Worm (Caenorhabditis elegans): ENCODE data around the gene gcn-1.

DNA sequence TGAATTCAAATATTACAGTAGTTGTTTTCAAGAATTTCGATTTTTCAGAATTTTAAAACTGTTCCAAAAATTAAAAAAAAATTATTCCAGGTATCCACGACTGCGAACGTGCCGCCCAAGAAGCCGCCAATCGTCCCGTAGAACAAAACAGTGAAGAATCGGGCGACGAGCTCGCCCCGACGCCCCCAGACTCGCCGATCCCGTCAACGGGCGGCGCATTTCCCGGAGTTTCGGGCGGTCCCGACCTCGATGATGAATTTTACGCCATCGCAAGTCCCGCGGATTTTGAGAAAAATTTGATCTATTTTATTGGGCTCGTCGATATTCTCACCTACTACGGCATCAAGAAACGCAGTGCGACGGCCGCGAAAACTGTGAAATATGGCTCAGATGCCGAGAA, 45.8 kb upstream of the gcn-1 start:
- no peak for TF ChIP-seq hlh-30 (tag; optimal IDR thresholded peaks at IDR 0.05; ENCODE audit: insufficient read depth)
- TF ChIP-seq pha-4 (tag; optimal IDR thresholded peaks at IDR 0.05), result no peak
- no peak for TF ChIP-seq F13H6.1 (tag; optimal IDR thresholded peaks at IDR 0.05)
